Fruit fly (Drosophila melanogaster) whole organism, wandering third instar larva: ENCODE results near the gene NK7.1.

Experiments
- CG9705 ChIP-seq: fragments of 200-800 bp; sonication (Bioruptor generic); optimal IDR thresholded peaks from 2 replicates; lab custom pipeline; 2018; ENCODE audit warnings: missing biosample characterization, mild to moderate bottlenecking, missing genetic modification characterization
- OdsH ChIP-seq: fragments of 200-800 bp; sonication (Bioruptor generic); optimal IDR thresholded peaks from 2 replicates; lab custom pipeline; 2016; ENCODE audit warnings: missing biosample characterization, mild to moderate bottlenecking, missing genetic modification characterization
- fru ChIP-seq: fragments of 200-800 bp; sonication (Bioruptor generic); optimal IDR thresholded peaks from 3 replicates; lab custom pipeline; 2016; ENCODE audit warnings: missing biosample characterization, mild to moderate bottlenecking, missing genetic modification characterization
- psq ChIP-seq: fragments of 200-800 bp; sonication (Bioruptor generic); optimal IDR thresholded peaks from 3 replicates; lab custom pipeline; 2017; ENCODE audit warnings: missing biosample characterization, mild to moderate bottlenecking, missing genetic modification characterization, moderate library complexity

DNA sequence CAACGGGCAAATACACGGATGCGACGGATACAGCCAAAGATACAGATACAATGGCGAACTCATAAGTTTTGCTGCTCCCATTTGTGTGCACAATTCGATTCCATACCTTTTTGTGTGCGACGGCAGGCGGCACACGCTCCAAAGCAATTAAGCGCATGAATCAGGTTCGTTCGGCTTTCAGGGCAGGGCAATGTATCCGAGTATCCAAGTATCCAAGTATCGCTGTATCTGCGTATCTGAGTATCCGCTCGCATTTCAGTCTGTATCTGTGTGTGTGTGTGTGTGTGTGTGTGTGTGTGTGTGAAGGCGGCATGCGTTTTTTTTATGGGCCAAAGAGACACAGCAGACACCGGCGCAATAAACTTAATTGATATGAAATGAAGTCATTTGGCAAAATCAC lies 9.6 kb downstream of the NK7.1 start:
- TF ChIP-seq fru: no peak
- TF ChIP-seq CG9705 (GFP tag; lab: Kevin White, UChicago): no peak
- TF ChIP-seq OdsH (GFP tag; lab: Kevin White, UChicago): peak; percentile 1
- TF ChIP-seq psq: peak; percentile 46
